Fruit fly (Drosophila melanogaster) whole organism: ENCODE measurements around the gene Mnn1.

Experiments
- CG8478 ChIP-seq: fragments of >200 bp; optimal IDR thresholded peaks from 2 replicates; lab custom pipeline; 2018; ENCODE audit warnings: inconsistent platforms
- EcR ChIP-seq, 2 experiments: fragments of >200 bp; optimal IDR thresholded peaks; 2 replicates each; lab custom pipeline; 2017; ENCODE audit warnings: missing biosample characterization in 2 of 2, missing genetic modification characterization in 2 of 2, missing genetic modification reagents in 2 of 2
- usp ChIP-seq: fragments of >200 bp; optimal IDR thresholded peaks from 2 replicates; lab custom pipeline; 2017; ENCODE audit warnings: missing biosample characterization, missing genetic modification characterization, mixed read lengths

DNA sequence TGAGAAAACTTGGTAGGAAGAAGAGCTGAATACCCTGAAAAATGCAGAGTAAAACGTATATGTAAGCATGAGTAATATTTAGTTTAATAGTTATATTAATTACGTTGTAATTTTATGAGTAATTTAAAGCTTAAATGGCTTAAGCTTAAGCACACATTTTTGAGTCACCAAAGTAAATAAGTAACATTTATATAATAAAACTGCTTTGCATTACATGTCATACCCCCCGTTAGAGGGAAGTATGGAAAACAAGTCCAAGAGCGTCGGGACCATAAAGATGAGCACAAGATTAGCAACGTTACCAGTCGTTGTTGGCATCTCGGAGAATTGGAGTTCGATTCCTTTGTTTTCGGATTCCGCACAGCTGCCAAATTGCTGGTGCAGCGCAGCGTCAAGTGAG is 38.2 kb downstream of the Mnn1 start:
- TF ChIP-seq usp (no peak), EcR (GFP tag; optimal IDR thresholded peaks at IDR 0.05; lab: Kevin White, UChicago) (no peak), CG8478 (lab: Kevin White, UChicago) (no peak)
